Fruit fly (Drosophila melanogaster) Kc167 (cell line): ENCODE data around the gene Sfp24Bd.

Experiments used
- Myc ChIP-seq: fragments of >200 bp; optimal IDR thresholded peaks from 2 replicates; lab custom pipeline; 2017; ENCODE audit warnings: missing external identifiers
- h ChIP-seq: fragments of >200 bp; optimal IDR thresholded peaks from 3 replicates; lab custom pipeline; 2018; ENCODE audit warnings: missing external identifiers
- insv ChIP-seq: fragments of >200 bp; optimal IDR thresholded peaks from 3 replicates; lab custom pipeline; 2018; ENCODE audit warnings: missing external identifiers

DNA sequence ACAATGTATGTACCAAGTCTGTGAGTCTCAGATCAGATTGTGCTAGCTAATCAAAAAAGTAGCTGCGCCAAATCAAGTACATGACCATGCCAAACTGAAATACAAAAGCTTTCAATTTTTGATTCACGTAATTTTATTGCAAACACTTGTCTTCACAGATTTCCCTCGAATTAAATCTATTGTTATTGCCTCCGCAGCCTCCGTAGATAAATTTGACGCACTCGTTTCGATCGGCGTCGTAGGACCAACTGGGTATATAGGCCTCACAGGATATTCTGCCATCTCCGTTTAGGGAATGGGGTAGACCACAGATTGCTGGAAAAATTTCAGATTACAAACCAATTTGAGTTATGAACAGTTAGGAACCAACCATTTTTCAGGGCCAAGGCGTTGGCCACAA lies 26.0 kb upstream of the Sfp24Bd start, which contains the start of gene CG43165:
- TF ChIP-seq insv: no peak
- TF ChIP-seq Myc (lab: Kevin White, UChicago): no peak
- no peak for TF ChIP-seq h
